Worm (Caenorhabditis elegans): Measurements from ENCODE around the gene mrps-21.

ce11 chrIV:4633393-4633792 is 25.9 kb downstream of the mrps-21 start, which contains the start of gene R105.1:
- TF ChIP-seq W03F9.2 (tag; optimal IDR thresholded peaks at IDR 0.05) (no peak), him-1 (tag; optimal IDR thresholded peaks at IDR 0.05) (no peak), dao-5 (tag; optimal IDR thresholded peaks at IDR 0.05) (no peak)
